Worm (Caenorhabditis elegans) whole organism, L3 larva: ENCODE data around the gene C23F12.3.

Experiments used
- R02D3.7 ChIP-seq: fragments of 150-350 bp; optimal IDR thresholded peaks from 2 replicates; lab custom pipeline; 2014; ENCODE audit warnings: missing biosample characterization, missing genetic modification characterization
- ZK546.5 ChIP-seq: sonication (generic microtip); optimal IDR thresholded peaks from 2 replicates; lab custom pipeline; 2017; ENCODE audit warnings: missing biosample characterization, missing genetic modification characterization
- aly-2 ChIP-seq: fragments of 150-350 bp; optimal IDR thresholded peaks from 2 replicates; lab custom pipeline; 2014; ENCODE audit warnings: missing biosample characterization, missing genetic modification characterization
- ama-1 ChIP-seq: fragments of 150-350 bp; optimal IDR thresholded peaks from 2 replicates; lab custom pipeline; 2018
- ceh-16 ChIP-seq: sonication (generic microtip); optimal IDR thresholded peaks from 2 replicates; lab custom pipeline; 2017; ENCODE audit warnings: missing biosample characterization, missing genetic modification characterization
- ceh-28 ChIP-seq: fragments of 150-350 bp; optimal IDR thresholded peaks from 2 replicates; lab custom pipeline; 2014; ENCODE audit warnings: missing biosample characterization, missing genetic modification reagents, missing genetic modification characterization
- ceh-9 ChIP-seq: sonication (generic microtip); optimal IDR thresholded peaks from 2 replicates; lab custom pipeline; 2018; ENCODE audit warnings: missing biosample characterization, missing genetic modification characterization
- daf-12 ChIP-seq: fragments of 150-350 bp; optimal IDR thresholded peaks from 2 replicates; lab custom pipeline; 2014; ENCODE audit warnings: missing biosample characterization, missing genetic modification reagents, missing genetic modification characterization
- egl-27 ChIP-seq: sonication (generic microtip); optimal IDR thresholded peaks from 4 replicates; lab custom pipeline; 2017; ENCODE audit warnings: missing biosample characterization, missing genetic modification reagents, missing genetic modification characterization
- egl-5 ChIP-seq: fragments of 150-350 bp; optimal IDR thresholded peaks from 2 replicates; lab custom pipeline; 2017; ENCODE audit warnings: missing biosample characterization, missing genetic modification reagents, missing genetic modification characterization, inconsistent platforms
- elt-1 ChIP-seq: fragments of 150-350 bp; optimal IDR thresholded peaks from 2 replicates; lab custom pipeline; 2014; ENCODE audit warnings: missing biosample characterization, missing genetic modification characterization
- elt-2 ChIP-seq: sonication (generic microtip); optimal IDR thresholded peaks from 2 replicates; lab custom pipeline; 2016; ENCODE audit warnings: missing genetic modification reagents, mild to moderate bottlenecking, missing genetic modification characterization, missing compliant biosample characterization
- elt-3 ChIP-seq, 3 experiments: fragments of 150-350 bp in 1 of 3; sonication (generic microtip) in 2 of 3; optimal IDR thresholded peaks; 2 replicates in 2 of 3; 4 replicates in 1 of 3; lab custom pipeline; 2014 to 2017; ENCODE audit warnings: missing biosample characterization in 3 of 3, missing genetic modification characterization in 3 of 3
- eor-1 ChIP-seq, 2 experiments: fragments of 150-350 bp; optimal IDR thresholded peaks; 2 replicates each; lab custom pipeline; 2014 to 2018; ENCODE audit warnings: missing biosample characterization in 2 of 2, missing genetic modification characterization in 2 of 2
- fkh-10 ChIP-seq: sonication (generic microtip); optimal IDR thresholded peaks from 2 replicates; lab custom pipeline; 2017; ENCODE audit warnings: missing biosample characterization, missing genetic modification reagents, missing genetic modification characterization
- fkh-2 ChIP-seq: fragments of 150-350 bp; optimal IDR thresholded peaks from 2 replicates; lab custom pipeline; 2014; ENCODE audit warnings: missing biosample characterization, missing genetic modification reagents, missing genetic modification characterization
- fos-1 ChIP-seq: fragments of 150-350 bp; optimal IDR thresholded peaks from 2 replicates; lab custom pipeline; 2014; ENCODE audit warnings: missing biosample characterization, missing genetic modification characterization
- hmg-11 ChIP-seq: sonication (generic microtip); optimal IDR thresholded peaks from 2 replicates; lab custom pipeline; 2016; ENCODE audit warnings: missing genetic modification characterization, missing compliant biosample characterization
- jun-1 ChIP-seq: fragments of 150-350 bp; optimal IDR thresholded peaks from 2 replicates; lab custom pipeline; 2014; ENCODE audit warnings: missing biosample characterization, missing genetic modification reagents, missing genetic modification characterization
- lin-15B ChIP-seq: fragments of 150-350 bp; optimal IDR thresholded peaks from 2 replicates; lab custom pipeline; 2014; ENCODE audit warnings: missing biosample characterization, missing genetic modification characterization
- lin-39 ChIP-seq: fragments of 150-350 bp; optimal IDR thresholded peaks from 2 replicates; lab custom pipeline; 2018; ENCODE audit warnings: missing biosample characterization, missing genetic modification reagents, missing genetic modification characterization
- lsy-12 ChIP-seq: sonication (generic microtip); optimal IDR thresholded peaks from 2 replicates; lab custom pipeline; 2016; ENCODE audit warnings: mild to moderate bottlenecking, missing genetic modification characterization, missing compliant biosample characterization
- mdl-1 ChIP-seq: fragments of 150-350 bp; optimal IDR thresholded peaks from 2 replicates; lab custom pipeline; 2014; ENCODE audit warnings: missing biosample characterization, missing genetic modification characterization
- mml-1 ChIP-seq: fragments of 150-350 bp; sonication (generic microtip); optimal IDR thresholded peaks from 3 replicates; lab custom pipeline; 2014; ENCODE audit warnings: missing biosample characterization, missing genetic modification characterization
- nfya-1 ChIP-seq: sonication (generic microtip); optimal IDR thresholded peaks from 2 replicates; lab custom pipeline; 2017; ENCODE audit warnings: missing genetic modification characterization, mild to moderate bottlenecking, missing compliant biosample characterization, antibody characterized with exemption, moderate library complexity; ENCODE audit not compliant: insufficient read depth
- nhr-11 ChIP-seq: fragments of 150-350 bp; optimal IDR thresholded peaks from 2 replicates; lab custom pipeline; 2014; ENCODE audit warnings: missing biosample characterization, missing genetic modification characterization
- nhr-12 ChIP-seq: fragments of 150-350 bp; optimal IDR thresholded peaks from 2 replicates; lab custom pipeline; 2014; ENCODE audit warnings: missing biosample characterization, missing genetic modification characterization
- nhr-23 ChIP-seq: fragments of 150-350 bp; optimal IDR thresholded peaks from 2 replicates; lab custom pipeline; 2014; ENCODE audit warnings: missing biosample characterization, missing genetic modification reagents, missing genetic modification characterization
- nhr-237 ChIP-seq: fragments of 150-350 bp; optimal IDR thresholded peaks from 2 replicates; lab custom pipeline; 2014; ENCODE audit warnings: missing biosample characterization, missing genetic modification characterization
- nhr-25 ChIP-seq: sonication (generic microtip); optimal IDR thresholded peaks from 2 replicates; lab custom pipeline; 2017; ENCODE audit warnings: missing biosample characterization, missing genetic modification characterization
- nhr-28 ChIP-seq: fragments of 150-350 bp; optimal IDR thresholded peaks from 2 replicates; lab custom pipeline; 2014; ENCODE audit warnings: missing biosample characterization, missing genetic modification characterization
- nhr-43 ChIP-seq: sonication (generic microtip); optimal IDR thresholded peaks from 2 replicates; lab custom pipeline; 2016; ENCODE audit warnings: mild to moderate bottlenecking, missing genetic modification characterization, missing compliant biosample characterization; ENCODE audit not compliant: poor library complexity, severe bottlenecking
- nhr-67 ChIP-seq: fragments of 150-350 bp; optimal IDR thresholded peaks from 2 replicates; lab custom pipeline; 2014; ENCODE audit warnings: missing biosample characterization, missing genetic modification characterization
- nhr-76 ChIP-seq: fragments of 150-350 bp; sonication (generic microtip); optimal IDR thresholded peaks from 5 replicates; lab custom pipeline; 2014; ENCODE audit warnings: missing biosample characterization, missing genetic modification characterization
- nhr-77 ChIP-seq: fragments of 150-350 bp; optimal IDR thresholded peaks from 2 replicates; lab custom pipeline; 2014; ENCODE audit warnings: missing biosample characterization, missing genetic modification characterization
- pha-4 ChIP-seq: fragments of 150-350 bp; optimal IDR thresholded peaks from 2 replicates; lab custom pipeline; 2014; ENCODE audit warnings: missing biosample characterization, missing genetic modification reagents, missing genetic modification characterization
- pqm-1 ChIP-seq: fragments of 150-350 bp; optimal IDR thresholded peaks from 2 replicates; lab custom pipeline; 2017; ENCODE audit warnings: missing biosample characterization, missing genetic modification characterization, inconsistent platforms
- sea-2 ChIP-seq: fragments of 150-350 bp; sonication (generic microtip); optimal IDR thresholded peaks from 4 replicates; lab custom pipeline; 2014; ENCODE audit warnings: missing biosample characterization, missing genetic modification reagents, missing genetic modification characterization
- skn-1 ChIP-seq: fragments of 150-350 bp; optimal IDR thresholded peaks from 2 replicates; lab custom pipeline; 2014; ENCODE audit warnings: missing biosample characterization, missing genetic modification characterization
- snpc-4 ChIP-seq: fragments of 150-350 bp; optimal IDR thresholded peaks from 2 replicates; lab custom pipeline; 2014; ENCODE audit warnings: missing biosample characterization, missing genetic modification characterization
- tbx-2 ChIP-seq: sonication (generic microtip); optimal IDR thresholded peaks from 2 replicates; lab custom pipeline; 2016; ENCODE audit warnings: mild to moderate bottlenecking, missing genetic modification characterization, missing compliant biosample characterization
- unc-39 ChIP-seq: sonication (generic microtip); optimal IDR thresholded peaks from 4 replicates; lab custom pipeline; 2017; ENCODE audit warnings: missing biosample characterization, missing genetic modification characterization
- unc-62 ChIP-seq: fragments of 150-350 bp; sonication (generic microtip); optimal IDR thresholded peaks from 4 replicates; lab custom pipeline; 2014; ENCODE audit warnings: missing biosample characterization, missing genetic modification reagents, missing genetic modification characterization
- zag-1 ChIP-seq: fragments of 150-350 bp; optimal IDR thresholded peaks from 2 replicates; lab custom pipeline; 2014; ENCODE audit warnings: missing biosample characterization, missing genetic modification characterization
- ztf-11 ChIP-seq: fragments of 150-350 bp; optimal IDR thresholded peaks from 2 replicates; lab custom pipeline; 2014; ENCODE audit warnings: missing biosample characterization, missing genetic modification characterization
- ztf-4 ChIP-seq: fragments of 150-350 bp; optimal IDR thresholded peaks from 2 replicates; lab custom pipeline; 2014; ENCODE audit warnings: missing biosample characterization, missing genetic modification characterization

The C23F12.3 gene

ce11 chrX:9391345-9391744, at the start of gene C23F12.3:
Gene C23F12.3 (plus strand): TSS chrX:9391645.
- TF ChIP-seq fkh-2 (tag; lab: Kevin White, UChicago) (no peak), nhr-28 (tag; lab: Kevin White, UChicago) (no peak), fkh-10 (no peak), R02D3.7 (tag; lab: Kevin White, UChicago) (no peak), lsy-12 (tag; lab: Kevin White, UChicago) (no peak), jun-1 (tag; lab: Kevin White, UChicago) (no peak), egl-5 (tag; lab: Kevin White, UChicago) (no peak), nhr-25 (tag; lab: Kevin White, UChicago) (no peak), elt-3 (tag; optimal IDR thresholded peaks at IDR 0.05; lab: Kevin White, UChicago) (no peak), nhr-23 (tag; lab: Kevin White, UChicago) (no peak), fos-1 (tag; lab: Kevin White, UChicago) (no peak), hmg-11 (tag; lab: Kevin White, UChicago) (no peak), elt-2 (no peak), ceh-28 (no peak), ceh-9 (tag; lab: Kevin White, UChicago) (no peak), nhr-11 (no peak), egl-27 (tag; lab: Kevin White, UChicago) (no peak), mml-1 (tag; lab: Kevin White, UChicago) (no peak), sea-2 (GFP tag; lab: Kevin White, UChicago) (no peak)

ce11 chrX:9347380-9347979, 44.0 kb upstream of the C23F12.3 start, which contains the start of gene oga-1:
Gene oga-1 (minus strand): TSS chrX:9347430.
- TF ChIP-seq fkh-2 (tag; lab: Kevin White, UChicago) (peak; percentile 77), nfya-1 (peak; percentile 79), nhr-11 (no peak), fkh-10 (peak; percentile 19), nhr-67 (tag; lab: Kevin White, UChicago) (no peak), pqm-1 (tag; lab: Kevin White, UChicago) (peak; percentile 9), elt-3 (tag; optimal IDR thresholded peaks at IDR 0.05; lab: Kevin White, UChicago) (no peak), lsy-12 (tag; lab: Kevin White, UChicago) (no peak), ztf-11 (tag; lab: Kevin White, UChicago) (no peak), aly-2 (tag; lab: Kevin White, UChicago) (no peak), nhr-12 (tag; lab: Kevin White, UChicago) (no peak), pha-4 (peak; percentile 91), sea-2 (GFP tag; lab: Kevin White, UChicago) (no peak), tbx-2 (no peak), mml-1 (tag; lab: Kevin White, UChicago) (no peak), nhr-28 (tag; lab: Kevin White, UChicago) (no peak), egl-5 (tag; lab: Kevin White, UChicago) (peak; percentile 83), ztf-4 (no peak), ceh-9 (tag; lab: Kevin White, UChicago) (no peak), elt-1 (tag; lab: Kevin White, UChicago) (no peak), unc-62 (GFP tag; lab: Kevin White, UChicago) (no peak), unc-39 (tag; lab: Kevin White, UChicago) (no peak), mdl-1 (tag; lab: Kevin White, UChicago) (peak; percentile 91), nhr-25 (tag; lab: Kevin White, UChicago) (peak; percentile 91), ZK546.5 (tag; lab: Kevin White, UChicago) (no peak), eor-1 (tag; optimal IDR thresholded peaks at IDR 0.05; lab: Kevin White, UChicago) (no peak), lin-39 (tag; lab: Kevin White, UChicago) (peak; percentile 75), nhr-76 (tag; lab: Kevin White, UChicago) (no peak), nhr-23 (tag; lab: Kevin White, UChicago) (no peak), nhr-77 (tag; lab: Kevin White, UChicago) (no peak), ama-1 (peak; percentile 30), zag-1 (tag; lab: Kevin White, UChicago) (no peak), R02D3.7 (tag; lab: Kevin White, UChicago) (no peak), nhr-43 (tag; lab: Kevin White, UChicago) (peak; percentile 57), ceh-16 (no peak), skn-1 (tag; lab: Kevin White, UChicago) (no peak), hmg-11 (tag; lab: Kevin White, UChicago) (peak; percentile 63), jun-1 (tag; lab: Kevin White, UChicago) (peak; percentile 42), nhr-237 (tag; lab: Kevin White, UChicago) (no peak), ceh-28 (peak; percentile 52), elt-2 (peak; percentile 66), daf-12 (tag; lab: Kevin White, UChicago) (no peak), lin-15B (tag; lab: Kevin White, UChicago) (peak; percentile 25), snpc-4 (tag; lab: Kevin White, UChicago) (peak; percentile 65)
